Worm (Caenorhabditis elegans) whole organism, L4 larva: Measurements from ENCODE around the gene ugt-11.

Source experiments
- F26F4.8 ChIP-seq: fragments of 200-800 bp; sonication (Bioruptor generic); conservative IDR thresholded peaks from 2 replicates; pipeline ENCODE4 v1.3.6; 2022; ENCODE audit warnings: missing genetic modification characterization, missing compliant biosample characterization
- F37D6.2 ChIP-seq: sonication (generic microtip); optimal IDR thresholded peaks from 2 replicates; lab custom pipeline; 2016; ENCODE audit warnings: mild to moderate bottlenecking, missing genetic modification characterization, missing compliant biosample characterization
- F44E2.7 ChIP-seq: fragments of 200-800 bp; sonication (Bioruptor generic); IDR thresholded peaks from 2 replicates; pipeline ENCODE4 v2.1.2; 2022; ENCODE audit warnings: missing genetic modification characterization, missing compliant biosample characterization
- F49E8.2 ChIP-seq: sonication (generic microtip); optimal IDR thresholded peaks from 2 replicates; lab custom pipeline; 2016; ENCODE audit warnings: missing compliant biosample characterization, mild to moderate bottlenecking, missing genetic modification characterization, borderline replicate concordance
- T20F7.1 ChIP-seq: fragments of 200-800 bp; sonication (Bioruptor generic); optimal IDR thresholded peaks from 2 replicates; lab custom pipeline; 2018; ENCODE audit warnings: mild to moderate bottlenecking, missing genetic modification characterization, missing compliant biosample characterization
- T26A8.4 ChIP-seq: fragments of 200-800 bp; sonication (Bioruptor generic); IDR thresholded peaks from 2 replicates; pipeline ENCODE4 v1.3.6; 2022; ENCODE audit warnings: missing genetic modification characterization, missing compliant biosample characterization
- ZK337.2 ChIP-seq: fragments of 200-800 bp; sonication (Bioruptor generic); IDR thresholded peaks from 2 replicates; pipeline ENCODE4 v1.3.6; 2022; ENCODE audit warnings: missing genetic modification reagents, missing genetic modification characterization, missing compliant biosample characterization
- ZK546.5 ChIP-seq, 2 experiments: sonication (generic microtip); optimal IDR thresholded peaks; 2 replicates each; lab custom pipeline; 2017; ENCODE audit warnings: missing biosample characterization in 2 of 2, missing genetic modification characterization in 2 of 2
- aha-1 ChIP-seq: fragments of 150-350 bp; peaks from one replicate; lab custom pipeline; 2014; ENCODE audit warnings: missing biosample characterization, missing genetic modification characterization
- aly-2 ChIP-seq: sonication (generic microtip); optimal IDR thresholded peaks from 2 replicates; lab custom pipeline; 2018; ENCODE audit warnings: missing biosample characterization, missing genetic modification characterization
- arid-1 ChIP-seq: fragments of 200-800 bp; sonication (Bioruptor generic); conservative IDR thresholded peaks from 2 replicates; pipeline ENCODE4 v1.3.6; 2022; ENCODE audit warnings: missing genetic modification reagents, missing genetic modification characterization, missing compliant biosample characterization
- ceh-20 ChIP-seq: fragments of 200-800 bp; sonication (Bioruptor generic); IDR thresholded peaks from 2 replicates; pipeline ENCODE4 v1.3.6; 2022; ENCODE audit warnings: missing genetic modification reagents, missing genetic modification characterization, missing compliant biosample characterization
- cey-2 ChIP-seq: sonication (generic microtip); optimal IDR thresholded peaks from 3 replicates; lab custom pipeline; 2017; ENCODE audit warnings: missing genetic modification characterization, mild to moderate bottlenecking, missing compliant biosample characterization, antibody characterized with exemption, borderline replicate concordance; ENCODE audit not compliant: insufficient read depth
- daf-12 ChIP-seq: fragments of 150-350 bp; optimal IDR thresholded peaks from 2 replicates; lab custom pipeline; 2014; ENCODE audit warnings: missing biosample characterization, missing genetic modification reagents, missing genetic modification characterization
- daf-16 ChIP-seq, 3 experiments: sonication (generic microtip); optimal IDR thresholded peaks; 2 replicates each; lab custom pipeline; 2016 to 2017; ENCODE audit warnings: missing genetic modification characterization in 3 of 3, missing genetic modification reagents in 3 of 3, mild to moderate bottlenecking in 2 of 3, missing compliant biosample characterization in 2 of 3, missing biosample characterization in 1 of 3, moderate library complexity in 1 of 3
- dmd-8 ChIP-seq: fragments of 200-800 bp; sonication (Bioruptor generic); IDR thresholded peaks from 2 replicates; pipeline ENCODE4 v1.3.6; 2022; ENCODE audit warnings: missing genetic modification characterization, missing compliant biosample characterization
- dve-1 ChIP-seq: sonication (generic microtip); optimal IDR thresholded peaks from 2 replicates; lab custom pipeline; 2017; ENCODE audit warnings: antibody characterized with exemption, mild to moderate bottlenecking, missing genetic modification characterization, missing compliant biosample characterization; ENCODE audit not compliant: insufficient read depth
- egl-27 ChIP-seq: sonication (generic microtip); optimal IDR thresholded peaks from 3 replicates; lab custom pipeline; 2017; ENCODE audit warnings: missing biosample characterization, missing genetic modification reagents, missing genetic modification characterization
- fkh-10 ChIP-seq: fragments of 150-350 bp; optimal IDR thresholded peaks from 2 replicates; lab custom pipeline; 2014; ENCODE audit warnings: missing biosample characterization, missing genetic modification reagents, missing genetic modification characterization
- fos-1 ChIP-seq: fragments of 150-350 bp; optimal IDR thresholded peaks from 2 replicates; lab custom pipeline; 2014; ENCODE audit warnings: missing biosample characterization, missing genetic modification characterization
- gei-8 ChIP-seq: fragments of 200-800 bp; sonication (Bioruptor generic); optimal IDR thresholded peaks from 2 replicates; lab custom pipeline; 2018; ENCODE audit warnings: mild to moderate bottlenecking, missing genetic modification characterization, missing compliant biosample characterization
- hif-1 ChIP-seq, 2 experiments: sonication (generic microtip); optimal IDR thresholded peaks; 2 replicates each; lab custom pipeline; 2016 to 2017; ENCODE audit warnings: missing compliant biosample characterization in 2 of 2, missing genetic modification characterization in 2 of 2, missing genetic modification reagents in 2 of 2, missing genotype in 2 of 2, mild to moderate bottlenecking in 1 of 2
- hlh-30 ChIP-seq: sonication (generic microtip); optimal IDR thresholded peaks from 2 replicates; lab custom pipeline; 2017; ENCODE audit warnings: antibody characterized with exemption, mild to moderate bottlenecking, missing genetic modification characterization, missing compliant biosample characterization; ENCODE audit not compliant: insufficient read depth
- lin-38 ChIP-seq: fragments of 200-800 bp; sonication (Bioruptor generic); IDR thresholded peaks from 2 replicates; pipeline ENCODE4 v1.3.6; 2022; ENCODE audit warnings: missing genetic modification reagents, missing genetic modification characterization, missing compliant biosample characterization
- lin-39 ChIP-seq: fragments of 150-350 bp; optimal IDR thresholded peaks from 2 replicates; lab custom pipeline; 2014; ENCODE audit warnings: missing biosample characterization, missing genetic modification reagents, missing genetic modification characterization
- lsy-2 ChIP-seq, 2 experiments: fragments of 150-350 bp in 1 of 2; sonication (generic microtip) in 1 of 2; optimal IDR thresholded peaks; 2 replicates each; lab custom pipeline; 2014 to 2017; ENCODE audit warnings: missing biosample characterization in 2 of 2, missing genetic modification characterization in 2 of 2
- madf-9 ChIP-seq: fragments of 200-800 bp; sonication (Bioruptor generic); conservative IDR thresholded peaks from 2 replicates; pipeline ENCODE4 v1.3.6; 2022; ENCODE audit warnings: missing genetic modification reagents, missing genetic modification characterization, missing compliant biosample characterization
- mdt-29 ChIP-seq: fragments of 200-800 bp; sonication (Bioruptor generic); IDR thresholded peaks from 2 replicates; pipeline ENCODE4 v1.3.6; 2022; ENCODE audit warnings: missing genetic modification reagents, missing genetic modification characterization, missing compliant biosample characterization
- mep-1 ChIP-seq: fragments of 150-350 bp; sonication (generic microtip); optimal IDR thresholded peaks from 3 replicates; lab custom pipeline; 2014; ENCODE audit warnings: missing biosample characterization, missing genetic modification characterization
- mes-2 ChIP-seq: sonication (generic microtip); optimal IDR thresholded peaks from 2 replicates; lab custom pipeline; 2016; ENCODE audit warnings: missing genotype, mild to moderate bottlenecking, missing genetic modification characterization, missing compliant biosample characterization; ENCODE audit not compliant: poor library complexity, severe bottlenecking
- mxl-3 ChIP-seq: fragments of 200-800 bp; sonication (Bioruptor generic); optimal IDR thresholded peaks from 2 replicates; lab custom pipeline; 2018; ENCODE audit warnings: mild to moderate bottlenecking, missing genetic modification characterization, missing compliant biosample characterization
- nhr-10 ChIP-seq: fragments of 150-350 bp; optimal IDR thresholded peaks from 2 replicates; lab custom pipeline; 2014; ENCODE audit warnings: missing biosample characterization, missing genetic modification characterization
- nhr-25 ChIP-seq: sonication (generic microtip); optimal IDR thresholded peaks from 2 replicates; lab custom pipeline; 2017; ENCODE audit warnings: missing genetic modification characterization, mild to moderate bottlenecking, missing compliant biosample characterization, antibody characterized with exemption, moderate library complexity, borderline replicate concordance; ENCODE audit not compliant: insufficient read depth
- nhr-28 ChIP-seq: fragments of 150-350 bp; optimal IDR thresholded peaks from 2 replicates; lab custom pipeline; 2014; ENCODE audit warnings: missing biosample characterization, missing genetic modification characterization
- nhr-41 ChIP-seq: fragments of 200-800 bp; sonication (Bioruptor generic); IDR thresholded peaks from 2 replicates; pipeline ENCODE4 v1.3.6; 2022; ENCODE audit warnings: missing genetic modification reagents, missing genetic modification characterization, missing compliant biosample characterization
- nhr-42 ChIP-seq: fragments of 200-800 bp; sonication (Bioruptor generic); IDR thresholded peaks from 2 replicates; pipeline ENCODE4 v1.3.6; 2022; ENCODE audit warnings: missing genetic modification characterization, missing compliant biosample characterization
- nhr-6 ChIP-seq: fragments of 150-350 bp; optimal IDR thresholded peaks from 2 replicates; lab custom pipeline; 2014; ENCODE audit warnings: missing biosample characterization, missing genetic modification characterization
- nhr-76 ChIP-seq: fragments of 150-350 bp; optimal IDR thresholded peaks from 2 replicates; lab custom pipeline; 2014; ENCODE audit warnings: missing biosample characterization, missing genetic modification characterization
- php-3 ChIP-seq: fragments of 200-800 bp; sonication (Bioruptor generic); IDR thresholded peaks from 2 replicates; pipeline ENCODE4 v1.3.6; 2022; ENCODE audit warnings: missing genetic modification reagents, missing genetic modification characterization, missing compliant biosample characterization
- tra-1 ChIP-seq: fragments of 200-800 bp; sonication (Bioruptor generic); IDR thresholded peaks from 2 replicates; pipeline ENCODE4 v1.3.6; 2022; ENCODE audit warnings: missing genetic modification reagents, missing genetic modification characterization, missing compliant biosample characterization
- unc-130 ChIP-seq: sonication (generic microtip); optimal IDR thresholded peaks from 2 replicates; lab custom pipeline; 2016; ENCODE audit warnings: missing genetic modification reagents, missing genetic modification characterization, missing compliant biosample characterization
- unc-39 ChIP-seq: sonication (generic microtip); optimal IDR thresholded peaks from 2 replicates; lab custom pipeline; 2017; ENCODE audit warnings: missing biosample characterization, missing genetic modification characterization
- vab-7 ChIP-seq: fragments of 200-800 bp; sonication (Bioruptor generic); IDR thresholded peaks from 2 replicates; pipeline ENCODE4 v1.3.6; 2022; ENCODE audit warnings: missing genetic modification reagents, missing genetic modification characterization, missing compliant biosample characterization
- zfp-2 ChIP-seq: sonication (generic microtip); optimal IDR thresholded peaks from 2 replicates; lab custom pipeline; 2016; ENCODE audit warnings: mild to moderate bottlenecking, missing genetic modification characterization, missing compliant biosample characterization
- ztf-11 ChIP-seq: fragments of 150-350 bp; optimal IDR thresholded peaks from 2 replicates; lab custom pipeline; 2014; ENCODE audit warnings: missing biosample characterization, missing genetic modification characterization

ugt-11 gene

DNA sequence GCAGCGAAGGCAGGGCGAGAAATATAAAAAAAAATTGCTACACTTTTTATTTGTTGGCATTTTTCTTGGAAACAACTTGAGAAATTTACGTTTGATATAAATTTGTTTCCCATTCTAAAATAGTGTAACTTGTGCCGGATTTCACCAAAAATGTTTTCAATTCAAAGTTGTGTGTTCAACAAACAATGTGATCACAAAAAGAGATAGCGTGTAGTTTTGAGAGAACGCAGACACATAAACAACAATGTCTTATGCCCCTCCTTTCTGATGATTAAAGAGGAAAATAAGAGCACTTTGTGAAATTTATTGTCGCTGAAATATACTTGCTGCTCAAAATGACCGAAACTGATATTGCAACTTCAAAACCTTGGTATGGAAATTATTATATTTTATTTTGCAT lies 47.4 kb downstream of the ugt-11 start, which contains the start of gene abhd-5.1:
Gene abhd-5.1 (plus strand): TSS at position 230 of the 400 bp plus-strand sequence.
- TF ChIP-seq nhr-42 = no peak
- TF ChIP-seq mdt-29 (GFP tag; lab: Robert Waterston, UW) = no peak
- TF ChIP-seq fkh-10 (GFP tag; lab: Kevin White, UChicago) = no peak
- no peak for TF ChIP-seq T26A8.4 (GFP tag; lab: Robert Waterston, UW)
- no peak for TF ChIP-seq cey-2 (tag; lab: Kevin White, UChicago)
- TF ChIP-seq ztf-11 (tag; lab: Kevin White, UChicago) = no peak
- TF ChIP-seq arid-1 = no peak
- TF ChIP-seq dmd-8 = no peak
- TF ChIP-seq madf-9 (GFP tag; lab: Robert Waterston, UW) = no peak
- TF ChIP-seq T20F7.1 (GFP tag; lab: Kevin White, UChicago) = no peak
- TF ChIP-seq tra-1 (GFP tag; lab: Robert Waterston, UW) = no peak
- peak; percentile 63 for TF ChIP-seq dve-1 (tag; lab: Kevin White, UChicago)
- TF ChIP-seq nhr-6 (tag; lab: Kevin White, UChicago) = peak; percentile 15
- no peak for TF ChIP-seq zfp-2 (tag; lab: Kevin White, UChicago)
- TF ChIP-seq lin-39 (tag; lab: Kevin White, UChicago) = no peak
- TF ChIP-seq egl-27 (tag; lab: Kevin White, UChicago) = no peak
- no peak for TF ChIP-seq vab-7 (GFP tag; lab: Robert Waterston, UW)
- TF ChIP-seq daf-16 (GFP tag; optimal IDR thresholded peaks at IDR 0.05; lab: Kevin White, UChicago) = peak in 1 of 2 experiments; percentile 85
- TF ChIP-seq daf-16 (tag; optimal IDR thresholded peaks at IDR 0.05; lab: Kevin White, UChicago) = peak; percentile 88
- no peak for TF ChIP-seq nhr-41 (GFP tag; lab: Robert Waterston, UW)
- no peak for TF ChIP-seq unc-130 (GFP tag; lab: Kevin White, UChicago)
- TF ChIP-seq nhr-76 (tag; lab: Kevin White, UChicago) = no peak
- no peak for TF ChIP-seq daf-12 (tag; lab: Kevin White, UChicago)
- no peak for TF ChIP-seq F26F4.8 (GFP tag; lab: Robert Waterston, UW)
- no peak for TF ChIP-seq mep-1
- TF ChIP-seq hlh-30 (tag; lab: Kevin White, UChicago) = peak; percentile 77
- peak; percentile 67 for TF ChIP-seq aha-1 (tag; lab: Kevin White, UChicago)
- TF ChIP-seq F44E2.7 (GFP tag; lab: Robert Waterston, UW) = no peak
- peak; percentile 46 for TF ChIP-seq nhr-28
- TF ChIP-seq gei-8 = no peak
- no peak for TF ChIP-seq hif-1 (tag; optimal IDR thresholded peaks at IDR 0.05; lab: Kevin White, UChicago)
- peak; percentile 54; the same call in 1 of the 2 replicates for TF ChIP-seq php-3
- no peak for TF ChIP-seq aly-2
- TF ChIP-seq nhr-10 (tag; lab: Kevin White, UChicago) = no peak
- no peak for TF ChIP-seq ZK546.5 (tag; optimal IDR thresholded peaks at IDR 0.05; lab: Kevin White, UChicago)
- TF ChIP-seq F37D6.2 (tag; lab: Kevin White, UChicago) = no peak
- TF ChIP-seq nhr-25 (tag; lab: Kevin White, UChicago) = no peak
- TF ChIP-seq lin-38 (GFP tag; lab: Robert Waterston, UW) = no peak
- TF ChIP-seq ZK337.2 = no peak
- no peak for TF ChIP-seq mxl-3 (GFP tag; lab: Kevin White, UChicago)
- no peak for TF ChIP-seq ceh-20 (GFP tag; lab: Robert Waterston, UW)
- TF ChIP-seq lsy-2 (tag; optimal IDR thresholded peaks at IDR 0.05; lab: Kevin White, UChicago) = no peak
- no peak for TF ChIP-seq mes-2 (tag; lab: Kevin White, UChicago)
- TF ChIP-seq unc-39 (tag; lab: Kevin White, UChicago) = no peak
- TF ChIP-seq F49E8.2 (tag; lab: Kevin White, UChicago) = no peak
- TF ChIP-seq fos-1 = no peak
